Fruit fly (Drosophila melanogaster): ENCODE results near the gene CG42359.

The CG42359 gene

DNA sequence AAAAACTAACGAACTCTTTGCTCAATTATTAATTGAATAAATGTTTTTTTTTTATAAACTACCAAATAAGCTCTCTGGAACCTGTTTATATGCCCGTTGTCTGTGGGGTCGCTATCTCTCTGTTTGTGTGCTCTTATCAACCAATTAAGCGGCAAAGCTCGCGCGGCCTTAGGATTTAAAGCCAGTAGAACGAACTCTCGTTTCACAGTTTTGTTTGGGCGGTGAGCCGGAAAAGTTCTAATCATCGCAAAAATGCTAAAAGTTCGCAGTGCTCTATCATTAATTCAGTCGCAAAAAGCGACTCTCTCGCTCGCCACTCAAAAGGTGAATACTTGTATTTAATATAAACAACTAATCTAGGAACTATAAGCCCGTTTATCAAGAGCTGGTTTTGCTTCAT lies 27.1 kb downstream of the CG42359 start, which contains the start of gene Cyp12a4 (continued):
- TF ChIP-seq caup (GFP tag; optimal IDR thresholded peaks at IDR 0.05; ENCODE audit: severe bottlenecking) (no peak), CG3838 (GFP tag; optimal IDR thresholded peaks at IDR 0.05) (no peak), Lim3 (GFP tag; IDR thresholded peaks at IDR 0.05) (no peak), Drgx (GFP tag; IDR thresholded peaks at IDR 0.05) (no peak), hb (GFP tag; IDR thresholded peaks at IDR 0.05; ENCODE audit: partially characterized antibody) (no peak), Trl (optimal IDR thresholded peaks at IDR 0.05) (peak in 1 of 2 experiments; percentile 16), Trl (GFP tag; optimal IDR thresholded peaks at IDR 0.05) (no peak), sisA (GFP tag; IDR thresholded peaks at IDR 0.05) (no peak), CG30403 (GFP tag; optimal IDR thresholded peaks at IDR 0.05) (no peak), CG10654 (GFP tag; optimal IDR thresholded peaks at IDR 0.05) (no peak), CG17359 (tag; optimal IDR thresholded peaks at IDR 0.05) (no peak), CG6854 (GFP tag; optimal IDR thresholded peaks at IDR 0.05) (no peak), lola (GFP tag; optimal IDR thresholded peaks at IDR 0.05) (no peak), Hsf (GFP tag; optimal IDR thresholded peaks at IDR 0.05) (no peak), exex (tag; optimal IDR thresholded peaks at IDR 0.05) (peak; percentile 76), chinmo (GFP tag; IDR thresholded peaks at IDR 0.05; ENCODE audit: partially characterized antibody) (no peak), CG18619 (GFP tag; optimal IDR thresholded peaks at IDR 0.05) (no peak), CG33213 (GFP tag; optimal IDR thresholded peaks at IDR 0.05) (no peak), ato (GFP tag; IDR thresholded peaks at IDR 0.05; ENCODE audit: partially characterized antibody) (no peak), CG34224 (GFP tag; IDR thresholded peaks at IDR 0.05; ENCODE audit: partially characterized antibody) (no peak), Dbx (GFP tag; IDR thresholded peaks at IDR 0.05) (no peak), Aef1 (GFP tag; IDR thresholded peaks at IDR 0.05) (no peak), CG10321 (GFP tag; IDR thresholded peaks at IDR 0.05) (no peak), HmgZ (tag; optimal IDR thresholded peaks at IDR 0.05) (no peak), CkIIα-i1 (GFP tag; IDR thresholded peaks at IDR 0.05) (no peak), Gug (GFP tag; IDR thresholded peaks at IDR 0.05) (no peak), CG18599 (GFP tag; optimal IDR thresholded peaks at IDR 0.05) (peak; percentile 8), al (GFP tag; IDR thresholded peaks at IDR 0.05) (no peak), gcm (GFP tag; optimal IDR thresholded peaks at IDR 0.05) (no peak), lbe (GFP tag; optimal IDR thresholded peaks at IDR 0.05) (no peak), luna (GFP tag; optimal IDR thresholded peaks at IDR 0.05) (no peak), gfzf (GFP tag; optimal IDR thresholded peaks at IDR 0.05) (no peak), MBD-R2 (GFP tag; IDR thresholded peaks at IDR 0.05) (no peak), CG17829 (tag; optimal IDR thresholded peaks at IDR 0.05) (no peak), stc (GFP tag; IDR thresholded peaks at IDR 0.05) (no peak), seq (GFP tag; IDR thresholded peaks at IDR 0.05) (no peak), jigr1 (GFP tag; IDR thresholded peaks at IDR 0.05) (no peak), hbn (GFP tag; IDR thresholded peaks at IDR 0.05; ENCODE audit: partially characterized antibody) (no peak)

DNA sequence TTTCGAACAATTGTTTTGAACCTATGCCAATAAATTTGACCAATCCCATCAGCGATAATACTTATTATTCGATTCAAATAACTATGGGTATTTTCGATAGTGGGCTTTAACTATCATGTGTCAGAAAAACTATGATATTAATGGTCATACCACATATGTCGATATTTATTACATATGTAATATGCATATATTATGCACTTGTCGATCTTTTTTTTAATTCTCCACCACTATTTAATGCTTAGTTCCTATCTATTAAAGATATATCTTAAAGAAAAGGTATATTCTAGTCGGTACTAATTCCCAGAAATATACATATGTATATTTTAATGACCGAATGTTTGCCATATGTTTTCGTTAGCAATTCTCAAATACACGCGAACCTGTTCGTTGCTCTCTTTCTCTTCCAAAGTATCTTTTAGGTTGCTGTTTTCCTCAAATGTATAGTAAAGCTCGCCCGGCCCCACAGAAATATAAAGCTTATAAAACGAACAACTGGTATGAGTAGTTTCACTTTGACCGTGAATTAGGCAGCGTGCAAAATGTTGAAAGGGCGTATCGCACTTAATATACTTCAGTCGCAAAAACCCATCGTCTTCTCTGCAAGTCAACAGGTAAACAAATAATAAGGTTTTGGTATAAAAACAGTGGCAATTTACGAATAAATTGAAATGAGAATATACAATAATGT lies 29.8 kb downstream of the CG42359 start, which contains the start of gene Cyp12a5:
Gene Cyp12a5, plus strand, starts transcription at position 503 of the 688 bp plus-strand sequence.
- TF ChIP-seq CG18764 (GFP tag; optimal IDR thresholded peaks at IDR 0.05) (no peak), lab (GFP tag; optimal IDR thresholded peaks at IDR 0.05) (no peak), sna (GFP tag; IDR thresholded peaks at IDR 0.05; ENCODE audit: partially characterized antibody) (no peak), CG32532 (GFP tag; IDR thresholded peaks at IDR 0.05) (0 out of 2 replicates have a peak, but pooled peaks have one; percentile 11), CG11456 (GFP tag; IDR thresholded peaks at IDR 0.05) (no peak), gsb (GFP tag; IDR thresholded peaks at IDR 0.05) (no peak), exex (tag; optimal IDR thresholded peaks at IDR 0.05) (peak; percentile 23), sim (GFP tag; IDR thresholded peaks at IDR 0.05) (no peak), eyg (GFP tag; optimal IDR thresholded peaks at IDR 0.05) (no peak), row (GFP tag; IDR thresholded peaks at IDR 0.05) (peak; percentile 64), CG1647 (GFP tag; optimal IDR thresholded peaks at IDR 0.05) (no peak), Trl (optimal IDR thresholded peaks at IDR 0.05) (peak in 1 of 2 experiments; percentile 21), Trl (GFP tag; optimal IDR thresholded peaks at IDR 0.05) (no peak), chm (GFP tag; IDR thresholded peaks at IDR 0.05) (no peak), chinmo (GFP tag; IDR thresholded peaks at IDR 0.05; ENCODE audit: partially characterized antibody) (0 out of 4 replicates have a peak, but pooled peaks have one; percentile 18), CG6683 (GFP tag; optimal IDR thresholded peaks at IDR 0.05) (no peak), cwo (GFP tag; optimal IDR thresholded peaks at IDR 0.05) (no peak)
